Comparison of ENCODE assay signal across 1 fruit fly cellular context in the genomic region with DNA sequence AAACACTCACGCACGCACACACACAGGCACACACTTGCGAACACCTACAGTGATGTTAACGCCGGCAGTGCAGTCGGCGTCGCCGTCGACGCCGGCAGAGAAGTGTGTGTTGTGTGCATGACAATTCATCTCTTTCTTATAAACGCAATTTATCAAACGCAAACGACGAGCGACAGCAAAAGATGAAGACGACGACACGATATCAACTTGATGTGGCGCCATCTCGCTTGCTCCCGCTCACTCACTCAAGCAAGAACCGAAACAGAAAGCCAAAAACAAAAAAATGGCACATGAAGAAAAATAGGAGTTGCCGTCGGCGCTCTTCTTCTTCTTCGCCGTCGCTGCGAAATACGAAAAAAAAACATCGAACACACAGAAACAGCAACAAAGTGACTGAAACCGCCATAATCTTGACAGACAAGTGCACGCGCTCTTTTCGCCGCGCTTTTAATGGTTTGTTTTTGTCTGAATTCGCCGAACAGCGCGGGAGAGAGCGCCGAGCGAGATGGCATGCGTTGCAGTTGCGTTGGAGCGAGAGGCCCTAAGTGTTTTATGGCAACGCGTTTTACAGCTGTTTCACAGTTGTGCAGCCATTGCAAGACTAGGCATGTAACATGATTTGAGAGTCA.
TF ChIP-seq lines count a peak whose summit lies in the region.

No protein-coding gene starts in this region.

TF ChIP-seq in whole organism, embryonic, 481 proteins besides CTCF, POLR2A, EP300 and RAD21 (continued from another document):
- TF ChIP-seq Jarid2 (GFP tag; optimal IDR thresholded peaks at IDR 0.05; lab: Kevin White, UChicago) (peak; percentile 37), sug (tag; optimal IDR thresholded peaks at IDR 0.05; lab: Kevin White, UChicago) (peak; percentile 39), CG17385 (GFP tag; optimal IDR thresholded peaks at IDR 0.05; lab: Kevin White, UChicago) (peak; percentile 90), rib (GFP tag; IDR thresholded peaks at IDR 0.05; lab: Robert Waterston, UW) (0 out of 2 replicates have a peak, but pooled peaks have one; percentile 23), tll (GFP tag; optimal IDR thresholded peaks at IDR 0.05; lab: Kevin White, UChicago) (peak in 1 of 2 experiments; percentile 0), Dref (GFP tag; IDR thresholded peaks at IDR 0.05; lab: Robert Waterston, UW) (no peak), D (optimal IDR thresholded peaks at IDR 0.05; lab: Kevin White, UChicago) (peak; percentile 67), D (GFP tag; optimal IDR thresholded peaks at IDR 0.05; lab: Kevin White, UChicago) (no peak), gt (GFP tag; IDR thresholded peaks at IDR 0.05; lab: Robert Waterston, UW) (no peak), gsb-n (tag; optimal IDR thresholded peaks at IDR 0.05; lab: Kevin White, UChicago) (no peak), CG10321 (GFP tag; IDR thresholded peaks at IDR 0.05; lab: Robert Waterston, UW) (peak; percentile 94), Trl (optimal IDR thresholded peaks at IDR 0.05; lab: Kevin White, UChicago) (peak; percentile 67), Trl (GFP tag; optimal IDR thresholded peaks at IDR 0.05; lab: Kevin White, UChicago) (peak; percentile 8), CG6654 (GFP tag; optimal IDR thresholded peaks at IDR 0.05; lab: Kevin White, UChicago) (peak; percentile 99), CG4360 (GFP tag; IDR thresholded peaks at IDR 0.05; lab: Robert Waterston, UW) (peak; percentile 51), CG2116 (GFP tag; optimal IDR thresholded peaks at IDR 0.05; lab: Kevin White, UChicago) (no peak), pfk (GFP tag; optimal IDR thresholded peaks at IDR 0.05; lab: Kevin White, UChicago) (no peak), CG2875 (GFP tag; optimal IDR thresholded peaks at IDR 0.05; lab: Kevin White, UChicago) (no peak), Med (GFP tag; lab: Kevin White, UChicago) (peak; percentile 36), CG2678 (tag; optimal IDR thresholded peaks at IDR 0.05; lab: Kevin White, UChicago) (no peak), Drgx (GFP tag; IDR thresholded peaks at IDR 0.05; lab: Robert Waterston, UW) (peak; percentile 71; the same call in 1 of the 2 replicates), CG16813 (GFP tag; IDR thresholded peaks at IDR 0.05; lab: Robert Waterston, UW; ENCODE audit: partially characterized antibody) (0 out of 3 replicates have a peak, but pooled peaks have one; percentile 24), CG31365 (tag; optimal IDR thresholded peaks at IDR 0.05; lab: Kevin White, UChicago) (no peak), H15 (GFP tag; IDR thresholded peaks at IDR 0.05; lab: Robert Waterston, UW) (no peak), cg (GFP tag; optimal IDR thresholded peaks at IDR 0.05; lab: Kevin White, UChicago) (peak; percentile 87), Mad (GFP tag; optimal IDR thresholded peaks at IDR 0.05; lab: Kevin White, UChicago) (no peak), Opbp (GFP tag; IDR thresholded peaks at IDR 0.05; lab: Robert Waterston, UW; ENCODE audit: partially characterized antibody) (0 out of 3 replicates have a peak, but pooled peaks have one; percentile 27), zen (tag; optimal IDR thresholded peaks at IDR 0.05; lab: Kevin White, UChicago) (peak; percentile 42), Kr (GFP tag; optimal IDR thresholded peaks at IDR 0.05; lab: Kevin White, UChicago) (peak; percentile 37), nmo (GFP tag; optimal IDR thresholded peaks at IDR 0.05; lab: Kevin White, UChicago) (peak; percentile 2), Hr78 (GFP tag; optimal IDR thresholded peaks at IDR 0.05; lab: Kevin White, UChicago) (no peak), chinmo (GFP tag; IDR thresholded peaks at IDR 0.05; lab: Robert Waterston, UW; ENCODE audit: partially characterized antibody) (peak; percentile 95), stwl (tag; optimal IDR thresholded peaks at IDR 0.05; lab: Kevin White, UChicago) (peak; percentile 17), ash1 (GFP tag; optimal IDR thresholded peaks at IDR 0.05; lab: Kevin White, UChicago) (peak; percentile 85), pb (GFP tag; optimal IDR thresholded peaks at IDR 0.05; lab: Kevin White, UChicago) (no peak), amos (GFP tag; IDR thresholded peaks at IDR 0.05; lab: Robert Waterston, UW; ENCODE audit: partially characterized antibody) (peak; percentile 7; the same call in 1 of the 2 replicates), CG4328 (GFP tag; optimal IDR thresholded peaks at IDR 0.05; lab: Kevin White, UChicago) (no peak), CG18476 (GFP tag; optimal IDR thresholded peaks at IDR 0.05; lab: Kevin White, UChicago) (no peak), Bteb2 (GFP tag; optimal IDR thresholded peaks at IDR 0.05; lab: Kevin White, UChicago) (no peak), Dbx (GFP tag; IDR thresholded peaks at IDR 0.05; lab: Robert Waterston, UW) (no peak), Sry-δ (GFP tag; optimal IDR thresholded peaks at IDR 0.05; lab: Kevin White, UChicago) (no peak), CoRest (tag; optimal IDR thresholded peaks at IDR 0.05; lab: Kevin White, UChicago) (peak; percentile 31), Deaf1 (tag; optimal IDR thresholded peaks at IDR 0.05; lab: Kevin White, UChicago) (peak; percentile 46), CG9797 (GFP tag; optimal IDR thresholded peaks at IDR 0.05; lab: Kevin White, UChicago) (no peak), CG1603 (tag; optimal IDR thresholded peaks at IDR 0.05; lab: Kevin White, UChicago) (no peak), Abd-B (GFP tag; optimal IDR thresholded peaks at IDR 0.05; lab: Kevin White, UChicago) (peak; percentile 58), Bgb (GFP tag; IDR thresholded peaks at IDR 0.05; lab: Robert Waterston, UW; ENCODE audit: partially characterized antibody) (0 out of 2 replicates have a peak, but pooled peaks have one; percentile 5), nom (GFP tag; optimal IDR thresholded peaks at IDR 0.05; lab: Kevin White, UChicago) (peak; percentile 69)
